Worm (Caenorhabditis elegans): ENCODE measurements around the gene ipla-7.

ce11 chrIV:10062728-10063127 is at the start of gene ipla-7:
- TF ChIP-seq zip-5 (tag; optimal IDR thresholded peaks at IDR 0.05) (no peak), fkh-10 (GFP tag; optimal IDR thresholded peaks at IDR 0.05) (no peak), pqm-1 (tag; optimal IDR thresholded peaks at IDR 0.05) (no peak), ama-1 (optimal IDR thresholded peaks at IDR 0.05) (no peak), ceh-19 (GFP tag; optimal IDR thresholded peaks at IDR 0.05) (no peak), pha-4 (tag; optimal IDR thresholded peaks at IDR 0.05) (no peak), Y22D7AL.16 (tag; optimal IDR thresholded peaks at IDR 0.05) (no peak), lim-6 (tag; optimal IDR thresholded peaks at IDR 0.05) (no peak), nhr-11 (tag; optimal IDR thresholded peaks at IDR 0.05) (no peak), nfya-1 (tag; optimal IDR thresholded peaks at IDR 0.05) (no peak), unc-55 (GFP tag; optimal IDR thresholded peaks at IDR 0.05) (no peak), pax-1 (tag; optimal IDR thresholded peaks at IDR 0.05) (no peak), ceh-9 (tag; optimal IDR thresholded peaks at IDR 0.05) (no peak)

Measured in whole organism, late embryonic.